Worm (Caenorhabditis elegans) whole organism, young adult: Measurements from ENCODE around the gene C45B2.1.

Source experiments
- B0019.2 ChIP-seq: fragments of 200-800 bp; sonication (Bioruptor generic); conservative IDR thresholded peaks from 2 replicates; pipeline ENCODE4 v1.3.6; 2022; ENCODE audit warnings: missing genetic modification reagents, missing genetic modification characterization, missing compliant biosample characterization
- F23B12.7 ChIP-seq: sonication (generic microtip); optimal IDR thresholded peaks from 2 replicates; lab custom pipeline; 2017; ENCODE audit warnings: missing genetic modification characterization, mild to moderate bottlenecking, missing compliant biosample characterization, antibody characterized with exemption, moderate library complexity; ENCODE audit not compliant: insufficient read depth
- F39B2.1 ChIP-seq: fragments of 200-800 bp; sonication (Bioruptor generic); IDR thresholded peaks from 2 replicates; pipeline ENCODE4 v1.3.6; 2022; ENCODE audit warnings: missing genetic modification reagents, missing genetic modification characterization, missing compliant biosample characterization
- F57A8.1 ChIP-seq: fragments of 200-800 bp; sonication (Bioruptor generic); optimal IDR thresholded peaks from 2 replicates; lab custom pipeline; 2018; ENCODE audit warnings: mild to moderate bottlenecking, missing genetic modification characterization, moderate library complexity, missing compliant biosample characterization
- F57C9.4 ChIP-seq: sonication (generic microtip); optimal IDR thresholded peaks from 2 replicates; lab custom pipeline; 2017; ENCODE audit warnings: mild to moderate bottlenecking, missing genetic modification characterization, missing compliant biosample characterization
- K11D2.4 ChIP-seq: fragments of 200-800 bp; sonication (Bioruptor generic); IDR thresholded peaks from 2 replicates; pipeline ENCODE4 v1.3.6; 2022; ENCODE audit warnings: missing genetic modification reagents, missing genetic modification characterization, missing compliant biosample characterization
- T07F8.4 ChIP-seq: sonication (generic microtip); optimal IDR thresholded peaks from 2 replicates; lab custom pipeline; 2016; ENCODE audit warnings: mild to moderate bottlenecking, missing genetic modification characterization, moderate library complexity, missing compliant biosample characterization
- Y53F4B.3 ChIP-seq: fragments of 200-800 bp; sonication (Bioruptor generic); IDR thresholded peaks from 2 replicates; pipeline ENCODE4 v1.3.6; 2022; ENCODE audit warnings: missing genetic modification reagents, missing genetic modification characterization, missing compliant biosample characterization
- Y67H2A.10 ChIP-seq: fragments of 200-800 bp; sonication (Bioruptor generic); conservative IDR thresholded peaks from 2 replicates; pipeline ENCODE4 v1.3.6; 2022; ENCODE audit warnings: missing genetic modification reagents, missing genetic modification characterization, missing compliant biosample characterization
- ZK185.1 ChIP-seq: sonication (generic microtip); optimal IDR thresholded peaks from 2 replicates; lab custom pipeline; 2016; ENCODE audit warnings: mild to moderate bottlenecking, missing genetic modification characterization, missing compliant biosample characterization; ENCODE audit not compliant: poor library complexity, severe bottlenecking
- akir-1 ChIP-seq: fragments of 200-800 bp; sonication (Bioruptor generic); optimal IDR thresholded peaks from 2 replicates; lab custom pipeline; 2018; ENCODE audit warnings: mild to moderate bottlenecking, missing genetic modification characterization, moderate library complexity, missing compliant biosample characterization
- attf-5 ChIP-seq: fragments of 200-800 bp; sonication (Bioruptor generic); optimal IDR thresholded peaks from 2 replicates; lab custom pipeline; 2018; ENCODE audit warnings: mild to moderate bottlenecking, missing genetic modification characterization, missing compliant biosample characterization
- bed-1 ChIP-seq: fragments of 200-800 bp; sonication (Bioruptor generic); IDR thresholded peaks from 2 replicates; pipeline ENCODE4 v1.3.6; 2022; ENCODE audit warnings: missing genetic modification reagents, missing genetic modification characterization, missing compliant biosample characterization
- bed-2 ChIP-seq: fragments of 200-800 bp; sonication (Bioruptor generic); IDR thresholded peaks from 2 replicates; pipeline ENCODE4 v1.3.6; 2022; ENCODE audit warnings: missing genetic modification reagents, missing genetic modification characterization, missing compliant biosample characterization
- ccch-3 ChIP-seq: fragments of 200-800 bp; sonication (Bioruptor generic); optimal IDR thresholded peaks from 2 replicates; lab custom pipeline; 2018; ENCODE audit warnings: mild to moderate bottlenecking, missing genetic modification characterization, missing compliant biosample characterization
- ceh-27 ChIP-seq: fragments of 200-800 bp; sonication (Bioruptor generic); optimal IDR thresholded peaks from 2 replicates; lab custom pipeline; 2018; ENCODE audit warnings: mild to moderate bottlenecking, missing genetic modification characterization, moderate library complexity, missing compliant biosample characterization
- ceh-58 ChIP-seq: fragments of 200-800 bp; sonication (Bioruptor generic); IDR thresholded peaks from 2 replicates; pipeline ENCODE4 v1.3.6; 2022; ENCODE audit warnings: missing genetic modification characterization, missing compliant biosample characterization
- die-1 ChIP-seq: sonication (generic microtip); optimal IDR thresholded peaks from 2 replicates; lab custom pipeline; 2016; ENCODE audit warnings: missing genotype, mild to moderate bottlenecking, missing genetic modification characterization, missing compliant biosample characterization
- dpl-1 ChIP-seq: fragments of 150-350 bp; optimal IDR thresholded peaks from 2 replicates; lab custom pipeline; 2014; ENCODE audit warnings: missing biosample characterization, missing genetic modification reagents, missing genetic modification characterization
- hmg-20 ChIP-seq: fragments of 200-800 bp; sonication (Bioruptor generic); IDR thresholded peaks from 2 replicates; pipeline ENCODE4 v1.3.6; 2022; ENCODE audit warnings: missing genetic modification reagents, missing genetic modification characterization, missing compliant biosample characterization
- hrde-1 ChIP-seq: sonication (generic microtip); optimal IDR thresholded peaks from 2 replicates; lab custom pipeline; 2016; ENCODE audit warnings: missing genetic modification characterization, mild to moderate bottlenecking, missing compliant biosample characterization, moderate library complexity, missing genotype, missing genetic modification reagents, borderline replicate concordance
- let-526 ChIP-seq: fragments of 200-800 bp; sonication (Bioruptor generic); IDR thresholded peaks from 2 replicates; pipeline ENCODE4 v1.3.6; 2022; ENCODE audit warnings: missing genetic modification reagents, missing genetic modification characterization, missing compliant biosample characterization
- lin-26 ChIP-seq: fragments of 200-800 bp; sonication (Bioruptor generic); IDR thresholded peaks from 2 replicates; pipeline ENCODE4 v1.3.6; 2022; ENCODE audit warnings: missing genetic modification reagents, missing genetic modification characterization, missing compliant biosample characterization
- lin-35 ChIP-seq, 3 experiments: fragments of 150-350 bp in 2 of 3; sonication (generic microtip) in 1 of 3; optimal IDR thresholded peaks; 2 replicates each; lab custom pipeline; 2014 to 2018; ENCODE audit warnings: missing biosample characterization in 3 of 3, missing genetic modification characterization in 3 of 3, missing genetic modification reagents in 3 of 3
- lin-40 ChIP-seq: sonication (generic microtip); optimal IDR thresholded peaks from 2 replicates; lab custom pipeline; 2016; ENCODE audit warnings: missing genetic modification characterization, mild to moderate bottlenecking, missing compliant biosample characterization, missing genotype, missing genetic modification reagents
- lin-54 ChIP-seq: fragments of 200-800 bp; sonication (Bioruptor generic); optimal IDR thresholded peaks from 2 replicates; lab custom pipeline; 2018; ENCODE audit warnings: mild to moderate bottlenecking, missing genetic modification characterization, missing compliant biosample characterization
- lir-1 ChIP-seq: fragments of 200-800 bp; sonication (Bioruptor generic); conservative IDR thresholded peaks from 2 replicates; pipeline ENCODE4 v1.3.6; 2022; ENCODE audit warnings: missing genetic modification reagents, missing genetic modification characterization, missing compliant biosample characterization
- madf-6 ChIP-seq: fragments of 200-800 bp; sonication (Bioruptor generic); IDR thresholded peaks from 2 replicates; pipeline ENCODE4 v1.3.6; 2022; ENCODE audit warnings: missing genetic modification reagents, missing genetic modification characterization, missing compliant biosample characterization
- madf-8 ChIP-seq: fragments of 200-800 bp; sonication (Bioruptor generic); conservative IDR thresholded peaks from 2 replicates; pipeline ENCODE4 v1.3.6; 2022; ENCODE audit warnings: missing genetic modification reagents, missing genetic modification characterization, missing compliant biosample characterization
- mcd-1 ChIP-seq: fragments of 200-800 bp; sonication (Bioruptor generic); IDR thresholded peaks from 2 replicates; pipeline ENCODE4 v1.3.6; 2022; ENCODE audit warnings: missing genetic modification reagents, missing genetic modification characterization, missing compliant biosample characterization
- mel-28 ChIP-seq: sonication (generic microtip); optimal IDR thresholded peaks from 2 replicates; lab custom pipeline; 2016; ENCODE audit warnings: borderline replicate concordance, mild to moderate bottlenecking, missing genetic modification characterization, missing compliant biosample characterization
- nfyb-1 ChIP-seq: fragments of 200-800 bp; sonication (Bioruptor generic); IDR thresholded peaks from 2 replicates; pipeline ENCODE4 v1.3.6; 2022; ENCODE audit warnings: missing genetic modification reagents, missing genetic modification characterization, missing compliant biosample characterization
- nhr-120 ChIP-seq: fragments of 200-800 bp; sonication (Bioruptor generic); IDR thresholded peaks from 2 replicates; pipeline ENCODE4 v1.3.6; 2022; ENCODE audit warnings: missing genetic modification characterization, missing compliant biosample characterization
- nhr-179 ChIP-seq: sonication (generic microtip); optimal IDR thresholded peaks from 2 replicates; lab custom pipeline; 2016; ENCODE audit warnings: mild to moderate bottlenecking, missing genetic modification characterization, missing compliant biosample characterization
- nhr-27 ChIP-seq: fragments of 200-800 bp; sonication (Bioruptor generic); optimal IDR thresholded peaks from 2 replicates; lab custom pipeline; 2018; ENCODE audit warnings: mild to moderate bottlenecking, missing genetic modification characterization, moderate library complexity, missing compliant biosample characterization
- nhr-90 ChIP-seq: sonication (generic microtip); optimal IDR thresholded peaks from 2 replicates; lab custom pipeline; 2016; ENCODE audit warnings: missing genotype, mild to moderate bottlenecking, missing genetic modification characterization, missing compliant biosample characterization
- rcor-1 ChIP-seq: fragments of 200-800 bp; sonication (Bioruptor generic); IDR thresholded peaks from 2 replicates; pipeline ENCODE4 v1.3.6; 2022; ENCODE audit warnings: missing genetic modification reagents, missing genetic modification characterization, missing compliant biosample characterization
- repo-1 ChIP-seq: sonication (generic microtip); optimal IDR thresholded peaks from 2 replicates; lab custom pipeline; 2017; ENCODE audit warnings: mild to moderate bottlenecking, missing genetic modification characterization, missing compliant biosample characterization
- sea-2 ChIP-seq: fragments of 200-800 bp; sonication (Bioruptor generic); IDR thresholded peaks from 2 replicates; pipeline ENCODE4 v1.3.6; 2022; ENCODE audit warnings: missing genetic modification characterization, missing compliant biosample characterization
- snpc-1.1 ChIP-seq: sonication (generic microtip); optimal IDR thresholded peaks from 2 replicates; lab custom pipeline; 2017; ENCODE audit warnings: missing genetic modification characterization, mild to moderate bottlenecking, missing compliant biosample characterization, antibody characterized with exemption, moderate library complexity, missing genotype, missing genetic modification reagents; ENCODE audit not compliant: insufficient read depth
- snpc-3.4 ChIP-seq: sonication (generic microtip); optimal IDR thresholded peaks from 2 replicates; lab custom pipeline; 2017; ENCODE audit warnings: missing genetic modification characterization, mild to moderate bottlenecking, missing compliant biosample characterization, antibody characterized with exemption, moderate library complexity, missing genotype, missing genetic modification reagents
- tbp1 ChIP-seq: fragments of 200-800 bp; sonication (Bioruptor generic); optimal IDR thresholded peaks from 2 replicates; lab custom pipeline; 2018; ENCODE audit warnings: mild to moderate bottlenecking, missing genetic modification characterization, missing compliant biosample characterization
- tlf-1 ChIP-seq: fragments of 200-800 bp; sonication (Bioruptor generic); optimal IDR thresholded peaks from 2 replicates; lab custom pipeline; 2018; ENCODE audit warnings: mild to moderate bottlenecking, missing genetic modification characterization, missing compliant biosample characterization
- unc-130 ChIP-seq: sonication (generic microtip); optimal IDR thresholded peaks from 2 replicates; lab custom pipeline; 2016; ENCODE audit warnings: missing genetic modification reagents, missing genetic modification characterization, missing compliant biosample characterization
- ztf-26 ChIP-seq: sonication (generic microtip); optimal IDR thresholded peaks from 2 replicates; lab custom pipeline; 2017; ENCODE audit warnings: missing genetic modification characterization, missing compliant biosample characterization
- ztf-28 ChIP-seq: fragments of 200-800 bp; sonication (Bioruptor generic); IDR thresholded peaks from 2 replicates; pipeline ENCODE4 v1.3.6; 2022; ENCODE audit warnings: missing genetic modification reagents, missing genetic modification characterization, missing compliant biosample characterization
- ztf-3 ChIP-seq: fragments of 200-800 bp; sonication (Bioruptor generic); optimal IDR thresholded peaks from 2 replicates; lab custom pipeline; 2018; ENCODE audit warnings: mild to moderate bottlenecking, missing genetic modification characterization, missing compliant biosample characterization
- ztf-6 ChIP-seq: fragments of 200-800 bp; sonication (Bioruptor generic); IDR thresholded peaks from 2 replicates; pipeline ENCODE4 v1.3.6; 2022; ENCODE audit warnings: missing genetic modification reagents, missing genetic modification characterization, missing compliant biosample characterization

The C45B2.1 gene

DNA sequence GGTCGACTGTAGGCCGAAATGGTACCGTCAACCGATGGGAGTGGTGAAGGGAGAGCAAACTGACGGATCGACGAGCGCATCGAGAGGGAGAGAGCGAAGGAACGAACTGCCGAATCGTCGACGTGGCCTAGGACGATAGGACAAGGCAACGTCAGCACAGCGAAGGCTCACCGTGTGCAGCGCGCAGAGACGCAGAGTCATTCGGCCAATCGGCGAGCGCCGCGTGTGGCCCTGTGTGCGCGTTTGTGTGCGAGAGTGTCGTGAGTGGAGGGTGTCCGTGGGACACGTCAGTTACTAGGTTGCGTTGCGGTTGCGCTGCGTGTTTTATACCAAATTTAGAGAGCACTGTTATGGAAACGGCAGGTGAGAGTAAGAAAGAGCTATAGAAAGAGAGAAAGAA is 6.0 kb downstream of the C45B2.1 start, which contains the start of gene hsp-3 (continued):
- peak; percentile 98 for TF ChIP-seq ceh-27 (GFP tag; lab: Kevin White, UChicago)
- peak; percentile 92 for TF ChIP-seq mcd-1 (GFP tag; lab: Robert Waterston, UW)
- TF ChIP-seq hrde-1 (tag; lab: Kevin White, UChicago) = peak; percentile 1
- no peak for TF ChIP-seq Y53F4B.3
- TF ChIP-seq snpc-3.4 (tag; lab: Kevin White, UChicago) = no peak
- TF ChIP-seq K11D2.4 = peak; percentile 93
- peak; percentile 59 for TF ChIP-seq nhr-179
- peak; percentile 94 for TF ChIP-seq tlf-1
- TF ChIP-seq ZK185.1 (tag; lab: Kevin White, UChicago) = peak; percentile 49
- TF ChIP-seq ztf-28 (GFP tag; lab: Robert Waterston, UW) = 0 out of 2 replicates have a peak, but pooled peaks have one; percentile 62
- peak; percentile 36 for TF ChIP-seq T07F8.4 (tag; lab: Kevin White, UChicago)
- no peak for TF ChIP-seq snpc-1.1 (tag; lab: Kevin White, UChicago)
- TF ChIP-seq F57C9.4 (tag; lab: Kevin White, UChicago) = peak; percentile 11
- no peak for TF ChIP-seq ceh-58 (GFP tag; lab: Robert Waterston, UW)
- peak; percentile 94 for TF ChIP-seq Y67H2A.10 (GFP tag; lab: Robert Waterston, UW)
- TF ChIP-seq nhr-27 (tag; lab: Kevin White, UChicago) = no peak
- TF ChIP-seq lin-40 (tag; lab: Kevin White, UChicago) = peak; percentile 96
- TF ChIP-seq ztf-6 (GFP tag; lab: Robert Waterston, UW) = peak; percentile 85
- TF ChIP-seq mel-28 (tag; lab: Kevin White, UChicago) = peak; percentile 5
- no peak for TF ChIP-seq F57A8.1 (GFP tag; lab: Kevin White, UChicago)
- peak; percentile 73 for TF ChIP-seq tbp1 (GFP tag; lab: Kevin White, UChicago)
- peak; percentile 73 for TF ChIP-seq akir-1
- no peak for TF ChIP-seq ccch-3 (GFP tag; lab: Kevin White, UChicago)
- peak; percentile 97 for TF ChIP-seq nhr-90 (tag; lab: Kevin White, UChicago)
- TF ChIP-seq F23B12.7 (tag; lab: Kevin White, UChicago) = no peak
- peak; percentile 92 for TF ChIP-seq let-526 (GFP tag; lab: Robert Waterston, UW)
- TF ChIP-seq attf-5 = peak; percentile 96
- no peak for TF ChIP-seq madf-8 (GFP tag; lab: Robert Waterston, UW)
- TF ChIP-seq rcor-1 = peak; percentile 86
- no peak for TF ChIP-seq hmg-20 (GFP tag; lab: Robert Waterston, UW)
- TF ChIP-seq bed-1 = no peak
- peak; percentile 65 for TF ChIP-seq die-1 (tag; lab: Kevin White, UChicago)
- TF ChIP-seq repo-1 (tag; lab: Kevin White, UChicago) = peak; percentile 88
- TF ChIP-seq nfyb-1 (GFP tag; lab: Robert Waterston, UW) = peak; percentile 100
- TF ChIP-seq nhr-120 (GFP tag; lab: Robert Waterston, UW) = no peak
- 0 out of 2 replicates have a peak, but pooled peaks have one; percentile 42 for TF ChIP-seq F39B2.1
- TF ChIP-seq ztf-26 (tag; lab: Kevin White, UChicago) = peak; percentile 95
- no peak for TF ChIP-seq madf-6
- peak; percentile 95 for TF ChIP-seq lir-1 (GFP tag; lab: Robert Waterston, UW)
- peak; percentile 84; the same call in 1 of the 2 replicates for TF ChIP-seq sea-2 (GFP tag; lab: Robert Waterston, UW)
- peak; percentile 83 for TF ChIP-seq lin-54 (GFP tag; lab: Kevin White, UChicago)
- peak; percentile 85 for TF ChIP-seq ztf-3 (GFP tag; lab: Kevin White, UChicago)
- peak in 1 of 3 experiments; percentile 86 for TF ChIP-seq lin-35 (GFP tag; optimal IDR thresholded peaks at IDR 0.05; lab: Kevin White, UChicago)
- TF ChIP-seq unc-130 (GFP tag; lab: Kevin White, UChicago) = no peak
- TF ChIP-seq B0019.2 (GFP tag; lab: Robert Waterston, UW) = no peak
- peak; percentile 72; the same call in 1 of the 2 replicates for TF ChIP-seq bed-2 (GFP tag; lab: Robert Waterston, UW)
- TF ChIP-seq dpl-1 (GFP tag; lab: Kevin White, UChicago) = no peak
- peak; percentile 90 for TF ChIP-seq lin-26
